Worm (Caenorhabditis elegans): ENCODE data around the gene Y50E8A.6.

The Y50E8A.6 gene

DNA sequence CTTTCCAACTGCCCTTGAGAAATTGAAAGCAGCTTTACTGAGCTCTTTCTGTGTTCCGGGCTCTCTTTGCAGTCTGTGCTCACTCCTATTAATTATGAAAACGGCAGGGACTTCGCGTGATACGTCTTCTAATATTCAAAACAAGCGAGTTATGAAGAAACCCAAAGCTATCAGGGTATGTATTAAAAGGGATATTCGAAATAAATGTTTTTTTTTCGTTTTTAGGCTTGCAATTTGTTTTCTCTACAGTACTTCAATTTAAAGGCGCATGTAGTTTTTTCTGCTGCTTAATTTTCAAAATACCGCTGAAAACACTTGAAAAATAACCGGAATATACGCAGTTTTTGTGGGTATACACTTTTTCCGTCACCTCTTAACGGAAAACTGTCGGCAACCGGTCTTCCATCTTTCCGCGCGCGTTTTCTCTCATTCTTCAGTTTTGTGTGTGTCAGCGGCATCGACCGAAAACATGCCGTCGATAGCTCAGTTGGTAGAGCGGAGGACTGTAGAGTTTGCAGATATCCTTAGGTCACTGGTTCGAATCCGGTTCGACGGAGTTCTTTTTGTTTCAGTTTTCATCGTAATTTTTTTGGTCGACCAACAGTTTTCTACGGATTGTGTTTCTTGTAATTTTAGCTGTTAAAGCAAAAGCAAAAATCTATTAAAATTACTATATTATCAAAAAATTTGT, 51.9 kb downstream of the Y50E8A.6 start, which contains the start of gene gasr-8 (continued):
- TF ChIP-seq rpc-1 (optimal IDR thresholded peaks at IDR 0.05): peak; percentile 66
- TF ChIP-seq rpc-1 (tag; optimal IDR thresholded peaks at IDR 0.05): peak; percentile 82
- TF ChIP-seq ceh-79 (tag; optimal IDR thresholded peaks at IDR 0.05): no peak
- no peak for TF ChIP-seq ama-1 (optimal IDR thresholded peaks at IDR 0.05)
- peak in 1 of 2 experiments; percentile 51 for TF ChIP-seq ama-1 (GFP tag; optimal IDR thresholded peaks at IDR 0.05)
- TF ChIP-seq madf-3 (GFP tag; IDR thresholded peaks at IDR 0.05): 0 out of 2 replicates have a peak, but pooled peaks have one; percentile 4
- no peak for TF ChIP-seq tlf-1 (GFP tag; optimal IDR thresholded peaks at IDR 0.05)
- peak; percentile 64 for TF ChIP-seq xnd-1 (tag; optimal IDR thresholded peaks at IDR 0.05)
- no peak for TF ChIP-seq Y53F4B.3 (GFP tag; IDR thresholded peaks at IDR 0.05)
- peak; percentile 26 for TF ChIP-seq lin-54 (GFP tag; optimal IDR thresholded peaks at IDR 0.05)
- peak; percentile 42 for TF ChIP-seq him-1 (tag; optimal IDR thresholded peaks at IDR 0.05)
- TF ChIP-seq rec-8 (tag; optimal IDR thresholded peaks at IDR 0.05): peak; percentile 1 to 50
- peak; percentile 66 for TF ChIP-seq madf-6 (GFP tag; IDR thresholded peaks at IDR 0.05)
- TF ChIP-seq nhr-27 (tag; optimal IDR thresholded peaks at IDR 0.05): no peak
- no peak for TF ChIP-seq nfya-2 (GFP tag; IDR thresholded peaks at IDR 0.05)
- peak; percentile 73 for TF ChIP-seq lsl-1 (GFP tag; optimal IDR thresholded peaks at IDR 0.05)
- TF ChIP-seq snpc-3.4 (tag; optimal IDR thresholded peaks at IDR 0.05): peak; percentile 29
- peak; percentile 28 for TF ChIP-seq madf-10 (tag; optimal IDR thresholded peaks at IDR 0.05)

All from whole organism, young adult.